Fruit fly (Drosophila melanogaster): ENCODE results near the gene CG2256.

- TF ChIP-seq ttk (optimal IDR thresholded peaks at IDR 0.05), result no peak
- no peak for TF ChIP-seq Myc (optimal IDR thresholded peaks at IDR 0.05)
- TF ChIP-seq psq (optimal IDR thresholded peaks at IDR 0.05), result no peak
- no peak for TF ChIP-seq h (optimal IDR thresholded peaks at IDR 0.05)
- no peak for TF ChIP-seq Sin3A (optimal IDR thresholded peaks at IDR 0.05)
Observed at dm6 chrX:8128133-8128532, 41.1 kb upstream of the CG2256 start.

Measured in Kc167 (cell line).